Worm (Caenorhabditis elegans) whole organism, L4 larva: ENCODE data around the gene marc-2.

Source experiments
- F10B5.3 ChIP-seq: sonication (generic microtip); optimal IDR thresholded peaks from 2 replicates; lab custom pipeline; 2016; ENCODE audit warnings: mild to moderate bottlenecking, missing genetic modification characterization, missing compliant biosample characterization
- F49E8.2 ChIP-seq: sonication (generic microtip); optimal IDR thresholded peaks from 2 replicates; lab custom pipeline; 2016; ENCODE audit warnings: missing compliant biosample characterization, mild to moderate bottlenecking, missing genetic modification characterization, borderline replicate concordance
- Y5F2A.4 ChIP-seq: fragments of 200-800 bp; sonication (Bioruptor generic); optimal IDR thresholded peaks from 2 replicates; lab custom pipeline; 2018; ENCODE audit warnings: mild to moderate bottlenecking, missing genetic modification characterization, missing compliant biosample characterization
- Y75B8A.6 ChIP-seq: fragments of 200-800 bp; sonication (Bioruptor generic); IDR thresholded peaks from 2 replicates; pipeline ENCODE4 v1.3.6; 2022; ENCODE audit warnings: missing genetic modification reagents, missing genetic modification characterization, missing compliant biosample characterization
- ZK337.2 ChIP-seq: fragments of 200-800 bp; sonication (Bioruptor generic); IDR thresholded peaks from 2 replicates; pipeline ENCODE4 v1.3.6; 2022; ENCODE audit warnings: missing genetic modification reagents, missing genetic modification characterization, missing compliant biosample characterization
- aha-1 ChIP-seq: fragments of 150-350 bp; peaks from one replicate; lab custom pipeline; 2014; ENCODE audit warnings: missing biosample characterization, missing genetic modification characterization
- aly-2 ChIP-seq: sonication (generic microtip); optimal IDR thresholded peaks from 2 replicates; lab custom pipeline; 2018; ENCODE audit warnings: missing biosample characterization, missing genetic modification characterization
- ceh-32 ChIP-seq: sonication (generic microtip); optimal IDR thresholded peaks from 2 replicates; lab custom pipeline; 2016; ENCODE audit warnings: mild to moderate bottlenecking, missing genetic modification characterization, missing compliant biosample characterization; ENCODE audit not compliant: poor library complexity
- ceh-44 ChIP-seq: fragments of 200-800 bp; sonication (Bioruptor generic); IDR thresholded peaks from 2 replicates; pipeline ENCODE4 v1.3.6; 2022; ENCODE audit warnings: missing genetic modification reagents, missing genetic modification characterization, missing compliant biosample characterization
- ces-1 ChIP-seq: fragments of 150-350 bp; sonication (generic microtip); optimal IDR thresholded peaks from 4 replicates; lab custom pipeline; 2014; ENCODE audit warnings: missing biosample characterization, missing genetic modification reagents, missing genetic modification characterization
- ctbp-1 ChIP-seq: fragments of 200-800 bp; sonication (Bioruptor generic); IDR thresholded peaks from 2 replicates; pipeline ENCODE4 v1.3.6; 2022; ENCODE audit warnings: missing genetic modification reagents, missing genetic modification characterization, missing compliant biosample characterization
- daf-19 ChIP-seq: fragments of 200-800 bp; sonication (Bioruptor generic); conservative IDR thresholded peaks from 2 replicates; pipeline ENCODE4 v1.3.6; 2022; ENCODE audit warnings: missing genetic modification characterization, missing compliant biosample characterization
- daf-8 ChIP-seq: fragments of 200-800 bp; sonication (Bioruptor generic); IDR thresholded peaks from 2 replicates; pipeline ENCODE4 v1.3.6; 2022; ENCODE audit warnings: missing genetic modification characterization, missing compliant biosample characterization
- dmd-6 ChIP-seq: fragments of 200-800 bp; sonication (Bioruptor generic); IDR thresholded peaks from 2 replicates; pipeline ENCODE4 v1.3.6; 2022; ENCODE audit warnings: missing genetic modification reagents, missing genetic modification characterization, missing compliant biosample characterization
- dve-1 ChIP-seq: sonication (generic microtip); optimal IDR thresholded peaks from 2 replicates; lab custom pipeline; 2017; ENCODE audit warnings: antibody characterized with exemption, mild to moderate bottlenecking, missing genetic modification characterization, missing compliant biosample characterization; ENCODE audit not compliant: insufficient read depth
- egl-27 ChIP-seq: sonication (generic microtip); optimal IDR thresholded peaks from 3 replicates; lab custom pipeline; 2017; ENCODE audit warnings: missing biosample characterization, missing genetic modification reagents, missing genetic modification characterization
- fkh-10 ChIP-seq: fragments of 150-350 bp; optimal IDR thresholded peaks from 2 replicates; lab custom pipeline; 2014; ENCODE audit warnings: missing biosample characterization, missing genetic modification reagents, missing genetic modification characterization
- hlh-11 ChIP-seq: fragments of 200-800 bp; sonication (Bioruptor generic); optimal IDR thresholded peaks from 2 replicates; lab custom pipeline; 2018; ENCODE audit warnings: mild to moderate bottlenecking, missing genetic modification characterization, missing compliant biosample characterization
- hmg-1.1 ChIP-seq: fragments of 200-800 bp; sonication (Bioruptor generic); IDR thresholded peaks from 2 replicates; pipeline ENCODE4 v1.3.6; 2022; ENCODE audit warnings: missing genetic modification reagents, missing genetic modification characterization, missing compliant biosample characterization
- jun-1 ChIP-seq: fragments of 150-350 bp; optimal IDR thresholded peaks from 2 replicates; lab custom pipeline; 2014; ENCODE audit warnings: missing biosample characterization, missing genetic modification reagents, missing genetic modification characterization
- lin-38 ChIP-seq: fragments of 200-800 bp; sonication (Bioruptor generic); IDR thresholded peaks from 2 replicates; pipeline ENCODE4 v1.3.6; 2022; ENCODE audit warnings: missing genetic modification reagents, missing genetic modification characterization, missing compliant biosample characterization
- lin-39 ChIP-seq: fragments of 150-350 bp; optimal IDR thresholded peaks from 2 replicates; lab custom pipeline; 2014; ENCODE audit warnings: missing biosample characterization, missing genetic modification reagents, missing genetic modification characterization
- lir-3 ChIP-seq: sonication (generic microtip); optimal IDR thresholded peaks from 2 replicates; lab custom pipeline; 2016; ENCODE audit warnings: mild to moderate bottlenecking, missing genetic modification characterization, missing compliant biosample characterization
- madf-5 ChIP-seq, 2 experiments: fragments of 200-800 bp; sonication (Bioruptor generic); IDR thresholded peaks; 2 replicates each; pipeline ENCODE4 v1.3.6; 2022; ENCODE audit warnings: missing compliant biosample characterization in 2 of 2, missing genetic modification characterization in 2 of 2
- mdl-1 ChIP-seq, 2 experiments: fragments of 150-350 bp in 1 of 2; sonication (generic microtip) in 1 of 2; optimal IDR thresholded peaks; 2 replicates each; lab custom pipeline; 2014 to 2017; ENCODE audit warnings: missing biosample characterization in 2 of 2, missing genetic modification characterization in 2 of 2
- mdt-29 ChIP-seq: fragments of 200-800 bp; sonication (Bioruptor generic); IDR thresholded peaks from 2 replicates; pipeline ENCODE4 v1.3.6; 2022; ENCODE audit warnings: missing genetic modification reagents, missing genetic modification characterization, missing compliant biosample characterization
- mes-2 ChIP-seq: sonication (generic microtip); optimal IDR thresholded peaks from 2 replicates; lab custom pipeline; 2016; ENCODE audit warnings: missing genotype, mild to moderate bottlenecking, missing genetic modification characterization, missing compliant biosample characterization; ENCODE audit not compliant: poor library complexity, severe bottlenecking
- mxl-2 ChIP-seq: fragments of 200-800 bp; sonication (Bioruptor generic); conservative IDR thresholded peaks from 2 replicates; pipeline ENCODE4 v1.3.6; 2022; ENCODE audit warnings: missing genetic modification reagents, missing genetic modification characterization, missing compliant biosample characterization
- mxl-3 ChIP-seq: fragments of 200-800 bp; sonication (Bioruptor generic); optimal IDR thresholded peaks from 2 replicates; lab custom pipeline; 2018; ENCODE audit warnings: mild to moderate bottlenecking, missing genetic modification characterization, missing compliant biosample characterization
- nhr-10 ChIP-seq: fragments of 150-350 bp; optimal IDR thresholded peaks from 2 replicates; lab custom pipeline; 2014; ENCODE audit warnings: missing biosample characterization, missing genetic modification characterization
- nhr-102 ChIP-seq: sonication (generic microtip); optimal IDR thresholded peaks from 2 replicates; lab custom pipeline; 2016; ENCODE audit warnings: mild to moderate bottlenecking, missing genetic modification characterization, moderate library complexity, missing compliant biosample characterization
- nhr-111 ChIP-seq: fragments of 200-800 bp; sonication (Bioruptor generic); optimal IDR thresholded peaks from 2 replicates; lab custom pipeline; 2018; ENCODE audit warnings: mild to moderate bottlenecking, missing genetic modification characterization, missing compliant biosample characterization
- nhr-25 ChIP-seq: sonication (generic microtip); optimal IDR thresholded peaks from 2 replicates; lab custom pipeline; 2017; ENCODE audit warnings: missing genetic modification characterization, mild to moderate bottlenecking, missing compliant biosample characterization, antibody characterized with exemption, moderate library complexity, borderline replicate concordance; ENCODE audit not compliant: insufficient read depth
- nhr-42 ChIP-seq: fragments of 200-800 bp; sonication (Bioruptor generic); IDR thresholded peaks from 2 replicates; pipeline ENCODE4 v1.3.6; 2022; ENCODE audit warnings: missing genetic modification characterization, missing compliant biosample characterization
- php-3 ChIP-seq: fragments of 200-800 bp; sonication (Bioruptor generic); IDR thresholded peaks from 2 replicates; pipeline ENCODE4 v1.3.6; 2022; ENCODE audit warnings: missing genetic modification reagents, missing genetic modification characterization, missing compliant biosample characterization
- saeg-2 ChIP-seq: fragments of 200-800 bp; sonication (Bioruptor generic); IDR thresholded peaks from 2 replicates; pipeline ENCODE4 v1.3.6; 2022; ENCODE audit warnings: missing genetic modification reagents, missing genetic modification characterization, missing compliant biosample characterization
- set-16 ChIP-seq: fragments of 200-800 bp; sonication (Bioruptor generic); IDR thresholded peaks from 2 replicates; pipeline ENCODE4 v1.3.6; 2022; ENCODE audit warnings: missing genetic modification reagents, missing genetic modification characterization, missing compliant biosample characterization
- snpc-1.2 ChIP-seq: fragments of 200-800 bp; sonication (Bioruptor generic); IDR thresholded peaks from 2 replicates; pipeline ENCODE4 v1.3.6; 2022; ENCODE audit warnings: missing genetic modification reagents, missing genetic modification characterization, missing compliant biosample characterization
- spr-3 ChIP-seq: fragments of 200-800 bp; sonication (Bioruptor generic); optimal IDR thresholded peaks from 2 replicates; lab custom pipeline; 2018; ENCODE audit warnings: mild to moderate bottlenecking, missing genetic modification characterization, missing compliant biosample characterization
- tra-1 ChIP-seq: fragments of 200-800 bp; sonication (Bioruptor generic); IDR thresholded peaks from 2 replicates; pipeline ENCODE4 v1.3.6; 2022; ENCODE audit warnings: missing genetic modification reagents, missing genetic modification characterization, missing compliant biosample characterization
- unc-130 ChIP-seq: sonication (generic microtip); optimal IDR thresholded peaks from 2 replicates; lab custom pipeline; 2016; ENCODE audit warnings: missing genetic modification reagents, missing genetic modification characterization, missing compliant biosample characterization
- unc-62 ChIP-seq, 3 experiments: fragments of 150-350 bp in 1 of 3; sonication (generic microtip); optimal IDR thresholded peaks in 2 of 3; peaks in 1 of 3; 1 replicate in 1 of 3; 2 replicates in 2 of 3; lab custom pipeline; 2014 to 2017; ENCODE audit warnings: missing biosample characterization in 3 of 3, missing genetic modification characterization in 3 of 3, missing genetic modification reagents in 3 of 3, missing genotype in 1 of 3
- zfp-3 ChIP-seq: fragments of 200-800 bp; sonication (Bioruptor generic); conservative IDR thresholded peaks from 2 replicates; pipeline ENCODE4 v1.3.6; 2022; ENCODE audit warnings: missing genetic modification reagents, missing genetic modification characterization, missing compliant biosample characterization

Gene marc-2

ce11 chrII:10706901-10707300 lies 46.1 kb upstream of the marc-2 start, which contains the start of gene col-80:
Gene col-80 (plus strand): TSS chrII:10707201.
- no peak for TF ChIP-seq zfp-3 (GFP tag; lab: Robert Waterston, UW)
- no peak for TF ChIP-seq daf-8 (GFP tag; lab: Robert Waterston, UW)
- no peak for TF ChIP-seq dve-1 (tag; lab: Kevin White, UChicago)
- no peak for TF ChIP-seq aly-2
- TF ChIP-seq nhr-111, result no peak
- peak in 1 of 2 experiments; percentile 41 for TF ChIP-seq unc-62 (GFP tag; optimal IDR thresholded peaks at IDR 0.05 in 1 of 2; lab: Kevin White, UChicago)
- TF ChIP-seq unc-62 (tag; optimal IDR thresholded peaks at IDR 0.05; lab: Kevin White, UChicago), result no peak
- TF ChIP-seq php-3 (GFP tag; lab: Robert Waterston, UW), result no peak
- TF ChIP-seq dmd-6 (GFP tag; lab: Robert Waterston, UW), result 0 out of 2 replicates have a peak, but pooled peaks have one; percentile 17
- TF ChIP-seq fkh-10 (GFP tag; lab: Kevin White, UChicago), result no peak
- no peak for TF ChIP-seq mdt-29 (GFP tag; lab: Robert Waterston, UW)
- TF ChIP-seq nhr-10 (tag; lab: Kevin White, UChicago), result no peak
- no peak for TF ChIP-seq mxl-2 (GFP tag; lab: Robert Waterston, UW)
- no peak for TF ChIP-seq nhr-25
- TF ChIP-seq madf-5 (GFP tag; IDR thresholded peaks at IDR 0.05; lab: Robert Waterston, UW), result 0 out of 4 replicates have a peak, but pooled peaks of 1 of the 2 experiments have one; percentile 49
- no peak for TF ChIP-seq aha-1 (tag; lab: Kevin White, UChicago)
- no peak for TF ChIP-seq mxl-3 (GFP tag; lab: Kevin White, UChicago)
- no peak for TF ChIP-seq egl-27 (tag; lab: Kevin White, UChicago)
- TF ChIP-seq set-16 (GFP tag; lab: Robert Waterston, UW), result no peak

DNA sequence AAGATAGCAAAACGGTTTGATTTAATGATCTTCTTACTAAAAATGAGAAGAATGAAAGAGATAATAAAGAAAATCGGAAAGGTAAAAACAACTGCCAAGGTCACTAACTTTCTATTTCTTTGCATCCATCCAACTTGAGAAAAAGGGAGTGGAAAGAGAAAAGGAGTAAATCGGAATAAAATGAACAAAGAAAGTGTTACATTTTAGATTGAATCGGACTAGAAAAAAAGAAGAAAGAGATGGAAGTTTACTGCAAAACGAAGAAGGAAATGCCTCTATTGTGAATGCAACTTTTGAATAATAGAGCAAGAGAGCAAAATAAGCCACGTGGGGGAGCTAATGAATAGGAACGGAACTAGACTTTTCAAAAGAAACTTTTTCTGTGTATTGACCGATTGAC lies 45.2 kb upstream of the marc-2 start:
- no peak for TF ChIP-seq lin-38 (GFP tag; lab: Robert Waterston, UW)
- TF ChIP-seq unc-62 (GFP tag; optimal IDR thresholded peaks at IDR 0.05 in 1 of 2; lab: Kevin White, UChicago), result peak in 1 of 2 experiments; percentile 88
- no peak for TF ChIP-seq unc-62 (tag; optimal IDR thresholded peaks at IDR 0.05; lab: Kevin White, UChicago)
- TF ChIP-seq F49E8.2, result no peak
- no peak for TF ChIP-seq nhr-102 (tag; lab: Kevin White, UChicago)
- no peak for TF ChIP-seq ZK337.2
- TF ChIP-seq ceh-32, result no peak
- TF ChIP-seq mxl-3 (GFP tag; lab: Kevin White, UChicago), result no peak
- no peak for TF ChIP-seq hlh-11 (tag; lab: Kevin White, UChicago)
- no peak for TF ChIP-seq mes-2 (tag; lab: Kevin White, UChicago)
- no peak for TF ChIP-seq daf-19 (GFP tag; lab: Robert Waterston, UW)
- TF ChIP-seq mdl-1 (tag; optimal IDR thresholded peaks at IDR 0.05; lab: Kevin White, UChicago), result no peak
- TF ChIP-seq unc-130, result no peak
- no peak for TF ChIP-seq hmg-1.1 (GFP tag; lab: Robert Waterston, UW)
- TF ChIP-seq fkh-10 (GFP tag; lab: Kevin White, UChicago), result peak; percentile 70
- TF ChIP-seq saeg-2 (GFP tag; lab: Robert Waterston, UW), result no peak
- no peak for TF ChIP-seq Y75B8A.6 (GFP tag; lab: Robert Waterston, UW)
- no peak for TF ChIP-seq zfp-3 (GFP tag; lab: Robert Waterston, UW)
- no peak for TF ChIP-seq mdt-29 (GFP tag; lab: Robert Waterston, UW)
- no peak for TF ChIP-seq lir-3 (tag; lab: Kevin White, UChicago)
- TF ChIP-seq snpc-1.2 (GFP tag; lab: Robert Waterston, UW), result no peak
- TF ChIP-seq aha-1 (tag; lab: Kevin White, UChicago), result peak; percentile 73
- peak; percentile 19 for TF ChIP-seq dve-1 (tag; lab: Kevin White, UChicago)
- no peak for TF ChIP-seq jun-1 (tag; lab: Kevin White, UChicago)

DNA sequence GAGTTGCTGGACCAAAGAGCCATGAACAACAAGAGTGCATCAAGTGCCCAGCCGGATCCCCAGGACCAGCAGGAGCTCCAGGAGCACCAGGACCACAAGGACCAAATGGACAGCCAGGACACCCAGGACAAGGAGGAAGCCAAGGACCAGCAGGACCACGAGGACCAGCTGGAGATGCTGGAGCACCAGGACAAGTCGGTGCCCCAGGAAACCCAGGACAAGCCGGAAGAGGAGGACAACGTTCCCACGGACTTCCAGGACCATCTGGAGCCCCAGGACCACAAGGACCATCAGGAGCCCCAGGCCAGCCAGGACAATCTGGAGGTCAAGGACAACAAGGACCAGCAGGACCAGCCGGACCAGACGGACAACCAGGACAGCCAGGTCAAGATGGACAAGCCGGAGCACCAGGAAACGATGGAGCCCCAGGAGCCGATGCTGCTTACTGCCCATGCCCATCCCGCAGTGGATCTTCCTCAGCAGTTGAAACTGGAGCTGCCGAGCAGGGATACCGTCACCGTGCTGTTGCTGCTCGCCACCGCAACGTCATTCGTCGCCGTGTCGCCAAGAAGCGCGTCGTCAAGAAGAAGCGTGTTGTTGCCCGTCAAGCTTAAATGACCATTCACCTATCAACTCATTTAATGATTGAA lies 44.7 kb upstream of the marc-2 start:
- TF ChIP-seq Y5F2A.4 (GFP tag; lab: Kevin White, UChicago) (peak; percentile 16), set-16 (GFP tag; lab: Robert Waterston, UW) (peak; percentile 97), Y75B8A.6 (GFP tag; lab: Robert Waterston, UW) (no peak), nhr-42 (GFP tag; lab: Robert Waterston, UW) (0 out of 2 replicates have a peak, but pooled peaks have one; percentile 49), lin-39 (no peak), ceh-44 (peak; percentile 13; the same call in 1 of the 2 replicates), unc-62 (GFP tag; optimal IDR thresholded peaks at IDR 0.05 in 1 of 2; lab: Kevin White, UChicago) (peak in 1 of 2 experiments; percentile 70), unc-62 (tag; optimal IDR thresholded peaks at IDR 0.05; lab: Kevin White, UChicago) (no peak), ces-1 (GFP tag; lab: Kevin White, UChicago) (no peak), spr-3 (GFP tag; lab: Kevin White, UChicago) (no peak), lin-38 (GFP tag; lab: Robert Waterston, UW) (peak; percentile 12), php-3 (GFP tag; lab: Robert Waterston, UW) (0 out of 2 replicates have a peak, but pooled peaks have one; percentile 14), tra-1 (peak; percentile 59; the same call in 1 of the 2 replicates), F10B5.3 (tag; lab: Kevin White, UChicago) (no peak), ctbp-1 (GFP tag; lab: Robert Waterston, UW) (0 out of 2 replicates have a peak, but pooled peaks have one; percentile 45)
